Worm (Caenorhabditis elegans) whole organism, young adult: ENCODE results near the gene ptr-1.

Experiments used
- F22D6.2 ChIP-seq: sonication (generic microtip); optimal IDR thresholded peaks from 2 replicates; lab custom pipeline; 2016; ENCODE audit warnings: mild to moderate bottlenecking, missing genetic modification characterization, missing compliant biosample characterization
- dpff-1 ChIP-seq: sonication (generic microtip); optimal IDR thresholded peaks from 2 replicates; lab custom pipeline; 2017; ENCODE audit warnings: mild to moderate bottlenecking, missing genetic modification characterization, missing compliant biosample characterization
- nhr-120 ChIP-seq: fragments of 200-800 bp; sonication (Bioruptor generic); IDR thresholded peaks from 2 replicates; pipeline ENCODE4 v1.3.6; 2022; ENCODE audit warnings: missing genetic modification characterization, missing compliant biosample characterization
- pbrm-1 ChIP-seq: fragments of 200-800 bp; sonication (Bioruptor generic); IDR thresholded peaks from 2 replicates; pipeline ENCODE4 v1.3.6; 2022; ENCODE audit warnings: missing genetic modification reagents, missing genetic modification characterization, missing compliant biosample characterization

- TF ChIP-seq nhr-120: no peak
- no peak for TF ChIP-seq F22D6.2 (tag; lab: Kevin White, UChicago)
- TF ChIP-seq dpff-1 (tag; lab: Kevin White, UChicago): no peak
- TF ChIP-seq pbrm-1 (GFP tag; lab: Robert Waterston, UW): no peak
Measured at ce11 chrV:9207377-9207776, 25.9 kb upstream of the ptr-1 start, which contains the start of gene inx-10.
